Fruit fly (Drosophila melanogaster) S2 (cell line): Measurements from ENCODE around the gene Pdi.

Experiments used
- CG8478 ChIP-seq: fragments of >200 bp; optimal IDR thresholded peaks from 2 replicates; lab custom pipeline; 2018
- CTCF ChIP-seq, 2 experiments: fragments of >200 bp; optimal IDR thresholded peaks; 2 replicates each; lab custom pipeline; 2018

DNA sequence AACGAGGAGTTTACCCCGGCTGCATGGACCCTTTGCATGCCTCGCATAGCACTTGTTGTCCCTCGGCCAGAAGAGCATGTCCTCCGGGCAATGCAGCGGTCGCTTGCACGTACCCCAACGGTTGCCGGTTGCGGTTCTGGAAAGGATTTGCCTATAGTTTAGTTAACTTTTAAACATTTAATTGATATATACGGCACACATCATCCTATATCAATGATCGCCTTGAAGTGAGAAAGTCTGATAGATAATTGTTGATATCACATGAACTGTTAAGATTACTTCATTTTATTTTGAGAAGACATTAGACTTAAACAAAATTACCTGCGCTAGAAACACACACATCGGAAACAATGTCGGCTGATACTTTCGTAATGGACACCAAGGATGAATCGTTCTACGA, 21.4 kb downstream of the Pdi start, which contains the start of gene CG32847:
- no peak for TF ChIP-seq CG8478 (lab: Kevin White, UChicago)
- TF ChIP-seq CTCF (optimal IDR thresholded peaks at IDR 0.05; lab: Kevin White, UChicago) = no peak
